Worm (Caenorhabditis elegans): ENCODE results near the gene K08F8.15.

DNA sequence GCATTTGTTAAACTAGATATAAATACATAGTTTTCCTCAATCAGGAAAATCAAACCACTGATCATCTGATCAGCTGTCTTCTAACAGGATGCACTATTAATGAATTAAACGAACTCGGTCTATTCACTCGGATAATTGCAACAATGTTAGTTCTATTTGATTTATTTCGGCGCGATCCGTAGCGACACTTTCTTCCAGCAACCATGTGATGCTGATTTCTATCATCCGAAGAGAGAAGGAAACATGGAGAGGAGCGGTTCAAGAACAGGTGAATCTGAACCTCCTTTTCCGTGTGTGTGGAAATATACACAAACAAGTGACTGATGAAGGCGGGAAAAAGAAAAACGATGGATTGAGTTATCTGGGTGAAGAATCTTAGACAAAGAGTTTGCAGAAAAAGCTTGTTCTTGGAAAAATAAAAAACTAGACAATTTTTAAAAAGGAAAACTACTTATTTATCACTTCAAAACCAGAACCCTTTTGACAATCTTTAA, 34.8 kb upstream of the K08F8.15 start:
- TF ChIP-seq lir-3 (tag; optimal IDR thresholded peaks at IDR 0.05) (no peak), hlh-11 (tag; optimal IDR thresholded peaks at IDR 0.05) (peak; percentile 13), mdl-1 (tag; optimal IDR thresholded peaks at IDR 0.05) (no peak), unc-39 (tag; optimal IDR thresholded peaks at IDR 0.05) (no peak), zag-1 (tag; optimal IDR thresholded peaks at IDR 0.05) (no peak), ztf-11 (tag; optimal IDR thresholded peaks at IDR 0.05) (no peak), snpc-4 (tag; optimal IDR thresholded peaks at IDR 0.05) (no peak), aly-2 (tag; optimal IDR thresholded peaks at IDR 0.05) (no peak), nhr-77 (tag; optimal IDR thresholded peaks at IDR 0.05) (no peak)

All from whole organism, L4 larva.